Worm (Caenorhabditis elegans) whole organism, mixed stage, embryonic: ENCODE data around the gene srz-67.

ENCODE experiments used
- snpc-4 ChIP-seq: fragments of 150-350 bp; optimal IDR thresholded peaks from 2 replicates; lab custom pipeline; 2014; ENCODE audit warnings: missing biosample characterization, missing genetic modification characterization
- sptf-1 ChIP-seq: sonication (generic microtip); optimal IDR thresholded peaks from 2 replicates; lab custom pipeline; 2017; ENCODE audit warnings: mild to moderate bottlenecking, missing genetic modification characterization, moderate library complexity, missing compliant biosample characterization
- unc-62 ChIP-seq: fragments of 150-350 bp; optimal IDR thresholded peaks from 2 replicates; lab custom pipeline; 2014; ENCODE audit warnings: missing biosample characterization, missing genetic modification reagents, missing genetic modification characterization

ce11 chrII:3244070-3244469 lies 7.1 kb upstream of the srz-67 start, which contains the start of gene C17F4.12:
- TF ChIP-seq unc-62 (GFP tag; lab: Kevin White, UChicago): no peak
- no peak for TF ChIP-seq snpc-4
- TF ChIP-seq sptf-1: no peak
